Worm (Caenorhabditis elegans) whole organism, mixed stage, embryonic: Measurements from ENCODE around the gene crh-1.

Source experiments
- blmp-1 ChIP-seq: fragments of 150-350 bp; optimal IDR thresholded peaks from 2 replicates; lab custom pipeline; 2014; ENCODE audit warnings: missing biosample characterization, missing genetic modification characterization
- ceh-83 ChIP-seq: fragments of 200-800 bp; sonication (Bioruptor generic); optimal IDR thresholded peaks from 2 replicates; lab custom pipeline; 2018; ENCODE audit warnings: mild to moderate bottlenecking, missing genetic modification characterization, missing compliant biosample characterization
- lsy-2 ChIP-seq: fragments of 150-350 bp; optimal IDR thresholded peaks from 2 replicates; lab custom pipeline; 2014; ENCODE audit warnings: missing biosample characterization, missing genetic modification characterization
- mab-5 ChIP-seq: fragments of 150-350 bp; optimal IDR thresholded peaks from 2 replicates; lab custom pipeline; 2014; ENCODE audit warnings: missing biosample characterization, missing genetic modification characterization
- nhr-237 ChIP-seq: fragments of 150-350 bp; optimal IDR thresholded peaks from 2 replicates; lab custom pipeline; 2014; ENCODE audit warnings: missing biosample characterization, missing genetic modification characterization
- nhr-76 ChIP-seq: sonication (generic microtip); optimal IDR thresholded peaks from 2 replicates; lab custom pipeline; 2017; ENCODE audit warnings: missing biosample characterization, missing genetic modification characterization
- pha-4 ChIP-seq: fragments of 150-350 bp; optimal IDR thresholded peaks from 2 replicates; lab custom pipeline; 2018; ENCODE audit warnings: missing biosample characterization, missing genetic modification reagents, missing genetic modification characterization
- unc-39 ChIP-seq: fragments of 150-350 bp; optimal IDR thresholded peaks from 2 replicates; lab custom pipeline; 2014; ENCODE audit warnings: missing biosample characterization, missing genetic modification characterization
- ztf-11 ChIP-seq: fragments of 150-350 bp; optimal IDR thresholded peaks from 2 replicates; lab custom pipeline; 2014; ENCODE audit warnings: missing biosample characterization, missing genetic modification characterization

ce11 chrIII:11656389-11656788 lies 1.2 kb upstream of the crh-1 start:
- TF ChIP-seq lsy-2 (tag; lab: Kevin White, UChicago): no peak
- TF ChIP-seq blmp-1 (tag; lab: Kevin White, UChicago): no peak
- TF ChIP-seq ztf-11 (tag; lab: Kevin White, UChicago): no peak
- TF ChIP-seq unc-39: no peak
- TF ChIP-seq nhr-237: no peak
- no peak for TF ChIP-seq pha-4 (tag; lab: Kevin White, UChicago)
- TF ChIP-seq mab-5 (tag; lab: Kevin White, UChicago): no peak
- TF ChIP-seq nhr-76 (tag; lab: Kevin White, UChicago): no peak
- TF ChIP-seq ceh-83: no peak
